Worm (Caenorhabditis elegans): ENCODE results near the gene frh-1.
A peak's percentile ranks its signal among the peaks of the same experiment; 100 is the strongest.

Gene frh-1

ce11 chrII:5911939-5912523 is 5.2 kb upstream of the frh-1 start:
- TF ChIP-seq ceh-9 (tag; optimal IDR thresholded peaks at IDR 0.05) (no peak), aly-2 (tag; optimal IDR thresholded peaks at IDR 0.05) (no peak), jun-1 (tag; optimal IDR thresholded peaks at IDR 0.05) (peak; percentile 41), daf-12 (tag; optimal IDR thresholded peaks at IDR 0.05) (no peak), elt-1 (tag; optimal IDR thresholded peaks at IDR 0.05) (no peak), elt-2 (tag; optimal IDR thresholded peaks at IDR 0.05) (peak; percentile 94), nhr-67 (tag; optimal IDR thresholded peaks at IDR 0.05) (no peak), ztf-11 (tag; optimal IDR thresholded peaks at IDR 0.05) (no peak), ceh-28 (tag; optimal IDR thresholded peaks at IDR 0.05) (no peak), ceh-82 (tag; optimal IDR thresholded peaks at IDR 0.05) (no peak), ztf-4 (tag; optimal IDR thresholded peaks at IDR 0.05) (no peak), fkh-2 (tag; optimal IDR thresholded peaks at IDR 0.05) (no peak), pha-4 (tag; optimal IDR thresholded peaks at IDR 0.05) (peak; percentile 94), unc-62 (GFP tag; optimal IDR thresholded peaks at IDR 0.05) (no peak), pqm-1 (tag; optimal IDR thresholded peaks at IDR 0.05) (peak; percentile 96), skn-1 (tag; optimal IDR thresholded peaks at IDR 0.05) (peak; percentile 47), nhr-76 (tag; optimal IDR thresholded peaks at IDR 0.05) (no peak), zag-1 (tag; optimal IDR thresholded peaks at IDR 0.05) (no peak), nhr-237 (tag; optimal IDR thresholded peaks at IDR 0.05) (no peak), egl-27 (tag; optimal IDR thresholded peaks at IDR 0.05) (no peak), eor-1 (tag; optimal IDR thresholded peaks at IDR 0.05) (no peak)

- TF ChIP-seq sea-2 (GFP tag; optimal IDR thresholded peaks at IDR 0.05) (no peak), nhr-25 (tag; optimal IDR thresholded peaks at IDR 0.05) (no peak), pqm-1 (tag; optimal IDR thresholded peaks at IDR 0.05) (peak; percentile 80), pha-4 (tag; optimal IDR thresholded peaks at IDR 0.05) (peak; percentile 42), elt-2 (tag; optimal IDR thresholded peaks at IDR 0.05) (peak; percentile 77), fkh-10 (GFP tag; optimal IDR thresholded peaks at IDR 0.05) (no peak)
These were observed 3.3 kb upstream of the frh-1 start for ce11 chrII:5913897-5914296.

- TF ChIP-seq hmg-11 (tag; optimal IDR thresholded peaks at IDR 0.05): peak; percentile 11
- TF ChIP-seq fos-1 (tag; optimal IDR thresholded peaks at IDR 0.05): no peak
- TF ChIP-seq elt-2 (tag; optimal IDR thresholded peaks at IDR 0.05): peak; percentile 0
- peak; percentile 41 for TF ChIP-seq nhr-23 (tag; optimal IDR thresholded peaks at IDR 0.05)
- TF ChIP-seq nhr-43 (tag; optimal IDR thresholded peaks at IDR 0.05; ENCODE audit: poor library complexity, severe bottlenecking): peak; percentile 33
- no peak for TF ChIP-seq unc-39 (tag; optimal IDR thresholded peaks at IDR 0.05)
- TF ChIP-seq mml-1 (tag; optimal IDR thresholded peaks at IDR 0.05): no peak
- TF ChIP-seq pha-4 (tag; optimal IDR thresholded peaks at IDR 0.05): peak; percentile 51
- peak; percentile 43 for TF ChIP-seq lin-15B (tag; optimal IDR thresholded peaks at IDR 0.05)
- no peak for TF ChIP-seq skn-1 (tag; optimal IDR thresholded peaks at IDR 0.05)
- TF ChIP-seq ama-1 (optimal IDR thresholded peaks at IDR 0.05): no peak
- peak; percentile 47 for TF ChIP-seq nfya-1 (tag; optimal IDR thresholded peaks at IDR 0.05; ENCODE audit: insufficient read depth)
These were observed 1.0 kb downstream of the frh-1 start, which contains the start of gene ptp-2 for ce11 chrII:5918149-5918697. Gene ptp-2, plus strand, starts transcription at chrII:5918647.

ce11 chrII:5921620-5922019 is 4.4 kb downstream of the frh-1 start, which contains the start of gene vrk-1:
Gene vrk-1, plus strand, starts transcription at chrII:5921967.
- TF ChIP-seq skn-1 (tag; optimal IDR thresholded peaks at IDR 0.05) (no peak), daf-12 (tag; optimal IDR thresholded peaks at IDR 0.05) (no peak), ama-1 (optimal IDR thresholded peaks at IDR 0.05) (no peak), nhr-43 (tag; optimal IDR thresholded peaks at IDR 0.05; ENCODE audit: poor library complexity, severe bottlenecking) (no peak), tbx-2 (tag; optimal IDR thresholded peaks at IDR 0.05) (no peak), nhr-25 (tag; optimal IDR thresholded peaks at IDR 0.05) (no peak), elt-2 (tag; optimal IDR thresholded peaks at IDR 0.05) (no peak), egl-5 (tag; optimal IDR thresholded peaks at IDR 0.05) (no peak), pha-4 (tag; optimal IDR thresholded peaks at IDR 0.05) (no peak)
